Fruit fly (Drosophila melanogaster) whole organism, embryonic: ENCODE results near the gene CG15353.

Experiments
- CG14667 ChIP-seq: fragments of 200-800 bp; sonication (Bioruptor generic); IDR thresholded peaks from 2 replicates; pipeline ENCODE4 v1.3.6; 2022; ENCODE audit warnings: missing biosample characterization, missing genetic modification characterization
- CG42726 ChIP-seq: fragments of 200-800 bp; sonication (Bioruptor generic); IDR thresholded peaks from 2 replicates; pipeline ENCODE4 v1.3.6; 2022; ENCODE audit warnings: missing biosample characterization, missing genetic modification characterization; ENCODE audit not compliant: partially characterized antibody
- CG4730 ChIP-seq: fragments of 200-800 bp; sonication (Bioruptor generic); IDR thresholded peaks from 2 replicates; pipeline ENCODE4 v1.3.6; 2022; ENCODE audit warnings: missing biosample characterization, missing genetic modification characterization
- CG6813 ChIP-seq: fragments of 200-800 bp; sonication (Bioruptor generic); optimal IDR thresholded peaks from 2 replicates; lab custom pipeline; 2017; ENCODE audit warnings: missing biosample characterization, missing genetic modification characterization, mild to moderate bottlenecking, moderate library complexity, missing genetic modification reagents
- Dip2 ChIP-seq: fragments of 200-800 bp; sonication (Bioruptor generic); IDR thresholded peaks from 2 replicates; pipeline ENCODE4 v1.3.6; 2022; ENCODE audit warnings: missing biosample characterization, missing genetic modification characterization
- Fer2 ChIP-seq: fragments of 200-800 bp; sonication (Bioruptor generic); optimal IDR thresholded peaks from 2 replicates; lab custom pipeline; 2018; ENCODE audit warnings: missing biosample characterization, mild to moderate bottlenecking, missing genetic modification characterization, moderate library complexity
- Hr39 ChIP-seq: fragments of >200 bp; optimal IDR thresholded peaks from 2 replicates; lab custom pipeline; 2017
- NK7.1 ChIP-seq: fragments of 200-800 bp; sonication (Bioruptor generic); optimal IDR thresholded peaks from 3 replicates; lab custom pipeline; 2016; ENCODE audit warnings: missing biosample characterization, missing genetic modification characterization
- bcd ChIP-seq: fragments of 200-800 bp; sonication (Bioruptor generic); optimal IDR thresholded peaks from 2 replicates; lab custom pipeline; 2017; ENCODE audit warnings: missing biosample characterization, mild to moderate bottlenecking, missing genetic modification characterization
- klu ChIP-seq: fragments of 200-800 bp; sonication (Bioruptor generic); IDR thresholded peaks from 2 replicates; pipeline ENCODE4 v1.3.6; 2022; ENCODE audit warnings: missing biosample characterization, missing genetic modification characterization
- ssp ChIP-seq: fragments of 200-800 bp; sonication (Bioruptor generic); IDR thresholded peaks from 2 replicates; pipeline ENCODE4 v1.3.6; 2022; ENCODE audit warnings: missing biosample characterization, missing genetic modification characterization

DNA sequence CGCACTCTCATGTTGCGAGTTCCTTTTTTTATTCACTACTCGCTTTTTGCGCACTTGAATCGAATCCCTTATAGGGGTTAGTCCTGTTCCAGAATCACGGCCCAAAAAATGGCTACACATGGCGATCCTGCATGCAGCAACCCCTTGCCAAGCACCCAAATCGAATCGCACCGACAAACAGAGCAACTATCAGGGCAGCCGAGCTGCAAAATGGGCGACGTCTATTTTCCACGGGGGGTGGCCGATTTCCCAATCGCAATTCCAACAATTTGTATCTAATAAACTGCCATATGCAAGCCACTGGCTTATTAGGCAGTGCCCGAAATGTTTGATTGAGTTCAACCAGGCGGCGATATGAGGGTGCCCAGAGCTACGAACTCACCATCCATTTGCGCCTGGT, 39.7 kb downstream of the CG15353 start:
- TF ChIP-seq ssp (GFP tag; lab: Robert Waterston, UW) (no peak), Dip2 (no peak), Hr39 (lab: Kevin White, UChicago) (no peak), klu (GFP tag; lab: Robert Waterston, UW) (no peak), CG42726 (GFP tag; lab: Robert Waterston, UW) (no peak), CG4730 (GFP tag; lab: Robert Waterston, UW) (no peak), NK7.1 (GFP tag; lab: Kevin White, UChicago) (no peak), CG14667 (no peak), bcd (GFP tag; lab: Kevin White, UChicago) (no peak), CG6813 (GFP tag; lab: Kevin White, UChicago) (no peak), Fer2 (tag; lab: Kevin White, UChicago) (no peak)
